Worm (Caenorhabditis elegans): Measurements from ENCODE around the gene F35B3.7.

DNA sequence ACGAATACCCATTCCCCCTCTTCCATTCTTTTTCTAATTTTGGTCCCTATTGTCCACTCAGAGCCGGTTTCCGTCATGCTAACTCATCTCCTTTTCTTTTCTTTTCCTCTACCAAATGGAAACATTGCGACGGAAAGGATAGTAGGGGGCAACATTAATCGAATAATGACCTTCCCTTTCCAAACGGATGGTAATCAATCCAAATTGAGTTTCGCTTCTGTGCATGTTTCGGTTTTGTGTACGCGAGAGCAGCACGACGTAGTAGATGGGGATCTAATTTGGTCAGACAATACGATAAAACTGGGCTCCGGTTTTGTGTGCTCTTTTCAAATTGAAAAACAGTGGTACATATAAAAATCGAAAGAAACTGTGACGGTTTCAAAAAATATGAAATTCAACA lies 51.4 kb downstream of the F35B3.7 start:
- TF ChIP-seq ceh-82 (tag; optimal IDR thresholded peaks at IDR 0.05) (no peak), lin-15B (tag; optimal IDR thresholded peaks at IDR 0.05) (no peak), nhr-77 (tag; optimal IDR thresholded peaks at IDR 0.05) (no peak), nhr-76 (tag; optimal IDR thresholded peaks at IDR 0.05) (no peak)

All from whole organism, L3 larva.